Fruit fly (Drosophila melanogaster): ENCODE results near the gene CG11069.

CG11069 gene

DNA sequence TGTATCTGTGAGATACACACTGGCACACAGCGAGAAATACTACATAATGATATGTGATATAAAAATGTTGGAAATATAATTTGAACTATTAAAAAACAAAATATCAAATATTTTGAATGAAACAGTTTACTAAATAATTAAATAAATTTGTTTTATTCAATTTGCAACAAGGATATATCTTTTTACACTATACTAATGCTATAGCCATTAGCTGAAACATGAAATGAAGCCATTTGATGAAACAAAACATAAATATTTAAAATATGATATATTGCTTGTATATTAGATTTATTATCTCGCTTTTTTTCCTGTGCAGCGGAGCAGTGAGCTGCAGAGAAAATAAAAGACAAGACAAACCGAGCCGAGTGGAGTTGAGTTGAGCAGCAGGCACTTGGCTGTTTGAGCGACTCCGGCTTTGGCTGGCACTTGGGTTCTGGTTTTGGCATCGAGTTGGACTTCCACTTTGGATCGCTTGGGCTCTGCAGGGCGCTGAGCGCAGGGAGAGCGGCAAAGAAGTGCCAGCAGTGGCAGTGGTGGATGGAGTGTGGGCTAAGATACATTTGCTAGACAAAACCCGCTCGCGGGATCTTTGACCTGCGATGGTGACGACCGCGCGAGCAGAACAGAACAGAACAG is 1.1 kb upstream of the CG11069 start (continued):
- TF ChIP-seq CG4360 (GFP tag; IDR thresholded peaks at IDR 0.05) (no peak), CG10431 (GFP tag; optimal IDR thresholded peaks at IDR 0.05) (peak; percentile 45), dmrt99B (tag; optimal IDR thresholded peaks at IDR 0.05) (peak; percentile 92), ATbp (GFP tag; optimal IDR thresholded peaks at IDR 0.05) (peak; percentile 52), mam (GFP tag; optimal IDR thresholded peaks at IDR 0.05) (no peak), Pdp1 (GFP tag; optimal IDR thresholded peaks at IDR 0.05) (peak in 1 of 2 experiments; percentile 5), CG7987 (GFP tag; optimal IDR thresholded peaks at IDR 0.05) (peak; percentile 36), zfh1 (GFP tag; IDR thresholded peaks at IDR 0.05) (peak; percentile 66; the same call in 2 of the 3 replicates), CG15073 (GFP tag; optimal IDR thresholded peaks at IDR 0.05) (no peak), CG3163 (GFP tag; optimal IDR thresholded peaks at IDR 0.05) (no peak), NfI (GFP tag; optimal IDR thresholded peaks at IDR 0.05) (peak; percentile 40), bowl (GFP tag; IDR thresholded peaks at IDR 0.05) (0 out of 2 replicates have a peak, but pooled peaks have one; percentile 14), wek (GFP tag; optimal IDR thresholded peaks at IDR 0.05) (no peak), Ravus (GFP tag; IDR thresholded peaks at IDR 0.05) (peak; percentile 17), Sry-β (GFP tag; optimal IDR thresholded peaks at IDR 0.05) (peak; percentile 49)

DNA sequence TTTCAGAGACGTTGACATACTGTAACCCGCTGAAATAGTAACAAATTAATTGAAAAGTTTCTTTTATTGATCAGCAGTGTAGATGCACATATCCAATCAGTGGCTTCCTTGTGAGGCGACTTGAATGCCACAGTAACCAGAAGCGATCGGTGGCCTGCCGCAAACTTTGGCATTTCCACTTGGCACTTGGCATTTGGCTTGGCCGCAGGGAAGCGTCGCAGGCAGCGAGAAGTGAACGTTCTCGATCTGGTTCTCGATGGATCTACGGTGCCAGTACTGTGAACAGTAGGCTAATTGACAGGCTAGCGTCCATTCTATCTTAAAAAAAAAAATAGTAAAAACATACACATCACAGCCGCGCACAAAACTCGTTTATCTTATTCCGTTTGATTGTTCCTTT is 6.3 kb downstream of the CG11069 start, which contains the start of gene CG10845:
Gene CG10845, plus strand, starts transcription at position 301 of the 400 bp plus-strand sequence.
- TF ChIP-seq CG12299 (tag; optimal IDR thresholded peaks at IDR 0.05) (no peak), HHEX (GFP tag; optimal IDR thresholded peaks at IDR 0.05) (no peak), Drgx (GFP tag; IDR thresholded peaks at IDR 0.05) (no peak), grau (tag; optimal IDR thresholded peaks at IDR 0.05) (no peak), luna (GFP tag; optimal IDR thresholded peaks at IDR 0.05) (no peak), kah (GFP tag; optimal IDR thresholded peaks at IDR 0.05) (no peak), Awh (GFP tag; IDR thresholded peaks at IDR 0.05) (no peak), vvl (GFP tag; IDR thresholded peaks at IDR 0.05) (no peak), Aef1 (GFP tag; IDR thresholded peaks at IDR 0.05) (no peak), CG11723 (GFP tag; optimal IDR thresholded peaks at IDR 0.05) (no peak), CG2875 (GFP tag; optimal IDR thresholded peaks at IDR 0.05) (no peak), CG5953 (GFP tag; IDR thresholded peaks at IDR 0.05) (no peak), ranshi (GFP tag; IDR thresholded peaks at IDR 0.05) (no peak), CG16863 (GFP tag; optimal IDR thresholded peaks at IDR 0.05) (no peak)

DNA sequence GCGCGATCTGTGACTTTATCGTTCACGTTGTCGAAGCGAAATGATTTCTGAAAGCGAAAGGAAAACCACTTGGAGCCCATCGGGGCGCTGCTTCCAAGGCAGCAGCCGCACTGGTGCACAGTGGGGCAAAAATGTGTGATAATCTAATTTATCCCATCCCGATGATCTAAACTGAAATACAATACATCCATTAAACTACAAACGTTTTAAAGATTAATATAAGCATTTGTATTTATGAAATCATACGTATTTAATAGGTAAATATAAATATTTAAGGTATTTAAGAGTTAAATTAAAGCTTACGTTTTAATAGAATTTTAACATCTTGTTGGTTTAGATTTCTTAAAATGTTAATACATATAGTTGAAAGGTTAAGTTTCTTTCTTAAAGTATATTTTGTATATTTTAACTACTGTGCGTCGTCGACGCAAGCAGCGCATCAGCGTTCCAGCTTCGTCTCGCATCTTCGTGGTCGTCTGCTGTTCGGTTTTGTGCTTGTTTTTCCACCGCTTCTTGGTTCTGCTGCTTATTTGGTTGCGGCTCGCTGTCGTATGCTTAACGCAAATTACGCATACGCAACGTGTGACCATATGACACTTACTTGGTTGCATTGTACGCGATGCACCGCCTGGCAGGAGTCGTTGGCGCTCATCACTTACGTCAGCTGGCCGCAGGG is 11.6 kb downstream of the CG11069 start, which contains the start of gene CG13643:
Gene CG13643, minus strand, starts transcription at position 46 of the 676 bp plus-strand sequence.
- TF ChIP-seq Kr (GFP tag; optimal IDR thresholded peaks at IDR 0.05): no peak
- TF ChIP-seq ato (GFP tag; IDR thresholded peaks at IDR 0.05; ENCODE audit: partially characterized antibody): no peak
- no peak for TF ChIP-seq CG30020 (tag; optimal IDR thresholded peaks at IDR 0.05)
- no peak for TF ChIP-seq so (GFP tag; IDR thresholded peaks at IDR 0.05)
- TF ChIP-seq zfh2 (GFP tag; optimal IDR thresholded peaks at IDR 0.05): no peak
- TF ChIP-seq CG7839 (tag; optimal IDR thresholded peaks at IDR 0.05): peak; percentile 3
- TF ChIP-seq ham (GFP tag; IDR thresholded peaks at IDR 0.05): no peak
- TF ChIP-seq CG11695 (GFP tag; IDR thresholded peaks at IDR 0.05): peak; percentile 42; the same call in 1 of the 3 replicates
- TF ChIP-seq Gsc (GFP tag; IDR thresholded peaks at IDR 0.05): no peak
- TF ChIP-seq cato (GFP tag; optimal IDR thresholded peaks at IDR 0.05; ENCODE audit: borderline replicate concordance): no peak
- TF ChIP-seq amos (GFP tag; IDR thresholded peaks at IDR 0.05; ENCODE audit: partially characterized antibody): no peak
- TF ChIP-seq hkb (optimal IDR thresholded peaks at IDR 0.05): no peak
- 0 out of 2 replicates have a peak, but pooled peaks have one; percentile 34 for TF ChIP-seq hkb (GFP tag; IDR thresholded peaks at IDR 0.05)
- TF ChIP-seq zen (tag; optimal IDR thresholded peaks at IDR 0.05): no peak
- TF ChIP-seq CG8388 (GFP tag; optimal IDR thresholded peaks at IDR 0.05): no peak
- peak; percentile 52 for TF ChIP-seq lab (GFP tag; optimal IDR thresholded peaks at IDR 0.05)
- no peak for TF ChIP-seq emc (GFP tag; optimal IDR thresholded peaks at IDR 0.05)
- TF ChIP-seq CG31441 (GFP tag; IDR thresholded peaks at IDR 0.05): peak; percentile 55; the same call in 1 of the 2 replicates
- TF ChIP-seq CG9609 (GFP tag; optimal IDR thresholded peaks at IDR 0.05): no peak
